Worm (Caenorhabditis elegans) whole organism, young adult: ENCODE data around the gene F09A5.2.

Experiments used
- B0261.1 ChIP-seq: sonication (generic microtip); optimal IDR thresholded peaks from 2 replicates; lab custom pipeline; 2016; ENCODE audit warnings: mild to moderate bottlenecking, missing genetic modification characterization, moderate library complexity, missing compliant biosample characterization
- B0336.3 ChIP-seq: fragments of 200-800 bp; sonication (Bioruptor generic); IDR thresholded peaks from 2 replicates; pipeline ENCODE4 v1.3.6; 2022; ENCODE audit warnings: missing genetic modification characterization, missing compliant biosample characterization
- C06A6.2 ChIP-seq: fragments of 200-800 bp; sonication (Bioruptor generic); conservative IDR thresholded peaks from 2 replicates; pipeline ENCODE4 v1.3.6; 2022; ENCODE audit warnings: missing genetic modification characterization, missing compliant biosample characterization
- F22D6.2 ChIP-seq: sonication (generic microtip); optimal IDR thresholded peaks from 2 replicates; lab custom pipeline; 2016; ENCODE audit warnings: mild to moderate bottlenecking, missing genetic modification characterization, missing compliant biosample characterization
- K11D2.4 ChIP-seq: fragments of 200-800 bp; sonication (Bioruptor generic); IDR thresholded peaks from 2 replicates; pipeline ENCODE4 v1.3.6; 2022; ENCODE audit warnings: missing genetic modification reagents, missing genetic modification characterization, missing compliant biosample characterization
- K12H6.12 ChIP-seq: fragments of 200-800 bp; sonication (Bioruptor generic); optimal IDR thresholded peaks from 2 replicates; lab custom pipeline; 2018; ENCODE audit warnings: mild to moderate bottlenecking, missing genetic modification characterization, missing compliant biosample characterization
- Y53F4B.3 ChIP-seq: fragments of 200-800 bp; sonication (Bioruptor generic); IDR thresholded peaks from 2 replicates; pipeline ENCODE4 v1.3.6; 2022; ENCODE audit warnings: missing genetic modification reagents, missing genetic modification characterization, missing compliant biosample characterization
- Y79H2A.3 ChIP-seq: fragments of 200-800 bp; sonication (Bioruptor generic); conservative IDR thresholded peaks from 2 replicates; pipeline ENCODE4 v1.3.6; 2022; ENCODE audit warnings: missing genetic modification reagents, missing genetic modification characterization, missing compliant biosample characterization
- Y95B8A.8 ChIP-seq: fragments of 200-800 bp; sonication (Bioruptor generic); IDR thresholded peaks from 2 replicates; pipeline ENCODE4 v1.3.6; 2022; ENCODE audit warnings: missing genetic modification reagents, missing genetic modification characterization, missing compliant biosample characterization
- ama-1 ChIP-seq, 3 experiments: fragments of 150-350 bp in 1 of 3; sonication (generic microtip) in 2 of 3; optimal IDR thresholded peaks; 2 replicates each; lab custom pipeline; 2014 to 2018; ENCODE audit warnings: missing biosample characterization in 2 of 3, missing genetic modification characterization in 2 of 3, missing genetic modification reagents in 2 of 3
- aptf-2 ChIP-seq: fragments of 200-800 bp; sonication (Bioruptor generic); conservative IDR thresholded peaks from 2 replicates; pipeline ENCODE4 v1.3.6; 2022; ENCODE audit warnings: missing genetic modification reagents, missing genetic modification characterization, missing compliant biosample characterization
- aptf-3 ChIP-seq: fragments of 200-800 bp; sonication (Bioruptor generic); IDR thresholded peaks from 2 replicates; pipeline ENCODE4 v1.3.6; 2022; ENCODE audit warnings: missing genetic modification characterization, missing compliant biosample characterization
- athp-1 ChIP-seq: sonication (generic microtip); optimal IDR thresholded peaks from 2 replicates; lab custom pipeline; 2017; ENCODE audit warnings: mild to moderate bottlenecking, missing genetic modification characterization, missing compliant biosample characterization
- attf-3 ChIP-seq: fragments of 200-800 bp; sonication (Bioruptor generic); conservative IDR thresholded peaks from 2 replicates; pipeline ENCODE4 v1.3.6; 2022; ENCODE audit warnings: missing genetic modification reagents, missing genetic modification characterization, missing compliant biosample characterization
- attf-5 ChIP-seq: fragments of 200-800 bp; sonication (Bioruptor generic); optimal IDR thresholded peaks from 2 replicates; lab custom pipeline; 2018; ENCODE audit warnings: mild to moderate bottlenecking, missing genetic modification characterization, missing compliant biosample characterization
- ceh-100 ChIP-seq: fragments of 200-800 bp; sonication (Bioruptor generic); IDR thresholded peaks from 2 replicates; pipeline ENCODE4 v1.3.6; 2022; ENCODE audit warnings: missing genetic modification reagents, missing genetic modification characterization, missing compliant biosample characterization
- ceh-91 ChIP-seq: fragments of 200-800 bp; sonication (Bioruptor generic); IDR thresholded peaks from 2 replicates; pipeline ENCODE4 v1.3.6; 2022; ENCODE audit warnings: missing genetic modification reagents, missing genetic modification characterization, missing compliant biosample characterization
- dpff-1 ChIP-seq: sonication (generic microtip); optimal IDR thresholded peaks from 2 replicates; lab custom pipeline; 2017; ENCODE audit warnings: mild to moderate bottlenecking, missing genetic modification characterization, missing compliant biosample characterization
- efl-1 ChIP-seq: fragments of 150-350 bp; optimal IDR thresholded peaks from 2 replicates; lab custom pipeline; 2014; ENCODE audit warnings: missing biosample characterization, missing genetic modification reagents, missing genetic modification characterization
- egl-44 ChIP-seq: fragments of 200-800 bp; sonication (Bioruptor generic); IDR thresholded peaks from 2 replicates; pipeline ENCODE4 v1.3.6; 2022; ENCODE audit warnings: missing genetic modification reagents, missing genetic modification characterization, missing compliant biosample characterization
- fkh-3 ChIP-seq: sonication (generic microtip); optimal IDR thresholded peaks from 2 replicates; lab custom pipeline; 2016; ENCODE audit warnings: mild to moderate bottlenecking, missing genetic modification characterization, missing compliant biosample characterization
- him-1 ChIP-seq: sonication (generic microtip); optimal IDR thresholded peaks from 2 replicates; lab custom pipeline; 2016; ENCODE audit warnings: missing genotype, missing genetic modification reagents, missing genetic modification characterization, missing compliant biosample characterization
- hmg-1.2 ChIP-seq: fragments of 200-800 bp; sonication (Bioruptor generic); IDR thresholded peaks from 2 replicates; pipeline ENCODE4 v1.3.6; 2022; ENCODE audit warnings: missing genetic modification reagents, missing genetic modification characterization, missing compliant biosample characterization
- hmg-20 ChIP-seq: fragments of 200-800 bp; sonication (Bioruptor generic); IDR thresholded peaks from 2 replicates; pipeline ENCODE4 v1.3.6; 2022; ENCODE audit warnings: missing genetic modification reagents, missing genetic modification characterization, missing compliant biosample characterization
- hrde-1 ChIP-seq: sonication (generic microtip); optimal IDR thresholded peaks from 2 replicates; lab custom pipeline; 2016; ENCODE audit warnings: missing genetic modification characterization, mild to moderate bottlenecking, missing compliant biosample characterization, moderate library complexity, missing genotype, missing genetic modification reagents, borderline replicate concordance
- hsf-1 ChIP-seq: fragments of 200-800 bp; sonication (Bioruptor generic); IDR thresholded peaks from 2 replicates; pipeline ENCODE4 v1.3.6; 2022; ENCODE audit warnings: missing genetic modification reagents, missing genetic modification characterization, missing compliant biosample characterization
- let-526 ChIP-seq: fragments of 200-800 bp; sonication (Bioruptor generic); IDR thresholded peaks from 2 replicates; pipeline ENCODE4 v1.3.6; 2022; ENCODE audit warnings: missing genetic modification reagents, missing genetic modification characterization, missing compliant biosample characterization
- let-607 ChIP-seq, 2 experiments: fragments of 200-800 bp in 1 of 2; sonication (Bioruptor generic) in 1 of 2; sonication (generic microtip) in 1 of 2; optimal IDR thresholded peaks; 2 replicates each; lab custom pipeline; 2016 to 2018; ENCODE audit warnings: mild to moderate bottlenecking in 2 of 2, missing compliant biosample characterization in 2 of 2, missing genetic modification characterization in 2 of 2, moderate library complexity in 2 of 2, missing genotype in 1 of 2
- lin-35 ChIP-seq, 3 experiments: fragments of 150-350 bp in 2 of 3; sonication (generic microtip) in 1 of 3; optimal IDR thresholded peaks; 2 replicates each; lab custom pipeline; 2014 to 2018; ENCODE audit warnings: missing biosample characterization in 3 of 3, missing genetic modification characterization in 3 of 3, missing genetic modification reagents in 3 of 3
- lsy-27 ChIP-seq: sonication (generic microtip); optimal IDR thresholded peaks from 2 replicates; lab custom pipeline; 2017; ENCODE audit warnings: missing genetic modification characterization, mild to moderate bottlenecking, missing compliant biosample characterization, antibody characterized with exemption, missing genotype, borderline replicate concordance; ENCODE audit not compliant: insufficient read depth
- madf-3 ChIP-seq: fragments of 200-800 bp; sonication (Bioruptor generic); IDR thresholded peaks from 2 replicates; pipeline ENCODE4 v1.3.6; 2022; ENCODE audit warnings: missing genetic modification reagents, missing genetic modification characterization, missing compliant biosample characterization
- mel-28 ChIP-seq: sonication (generic microtip); optimal IDR thresholded peaks from 2 replicates; lab custom pipeline; 2016; ENCODE audit warnings: borderline replicate concordance, mild to moderate bottlenecking, missing genetic modification characterization, missing compliant biosample characterization
- mes-4 ChIP-seq: sonication (generic microtip); optimal IDR thresholded peaks from 2 replicates; lab custom pipeline; 2016; ENCODE audit warnings: missing genotype, missing genetic modification characterization, missing compliant biosample characterization
- mxl-1 ChIP-seq: sonication (generic microtip); optimal IDR thresholded peaks from 2 replicates; lab custom pipeline; 2016; ENCODE audit warnings: missing genetic modification characterization, missing compliant biosample characterization
- nhr-120 ChIP-seq: fragments of 200-800 bp; sonication (Bioruptor generic); IDR thresholded peaks from 2 replicates; pipeline ENCODE4 v1.3.6; 2022; ENCODE audit warnings: missing genetic modification characterization, missing compliant biosample characterization
- nhr-179 ChIP-seq: sonication (generic microtip); optimal IDR thresholded peaks from 2 replicates; lab custom pipeline; 2016; ENCODE audit warnings: mild to moderate bottlenecking, missing genetic modification characterization, missing compliant biosample characterization
- nhr-27 ChIP-seq: fragments of 200-800 bp; sonication (Bioruptor generic); optimal IDR thresholded peaks from 2 replicates; lab custom pipeline; 2018; ENCODE audit warnings: mild to moderate bottlenecking, missing genetic modification characterization, moderate library complexity, missing compliant biosample characterization
- nhr-80 ChIP-seq: sonication (generic microtip); optimal IDR thresholded peaks from 2 replicates; lab custom pipeline; 2016; ENCODE audit warnings: missing genetic modification characterization, missing compliant biosample characterization
- pbrm-1 ChIP-seq: fragments of 200-800 bp; sonication (Bioruptor generic); IDR thresholded peaks from 2 replicates; pipeline ENCODE4 v1.3.6; 2022; ENCODE audit warnings: missing genetic modification reagents, missing genetic modification characterization, missing compliant biosample characterization
- rec-8 ChIP-seq, 2 experiments: sonication (generic microtip); optimal IDR thresholded peaks; 2 replicates each; lab custom pipeline; 2016; ENCODE audit warnings: mild to moderate bottlenecking in 2 of 2, missing genetic modification characterization in 2 of 2, missing genetic modification reagents in 2 of 2, missing genotype in 2 of 2, missing biosample characterization in 1 of 2, missing compliant biosample characterization in 1 of 2, moderate library complexity in 1 of 2
- rpc-1 ChIP-seq, 2 experiments: fragments of 150-350 bp in 1 of 2; sonication (generic microtip) in 1 of 2; optimal IDR thresholded peaks; 2 replicates each; lab custom pipeline; 2014 to 2018; ENCODE audit warnings: missing biosample characterization in 1 of 2, missing genetic modification characterization in 1 of 2, missing genetic modification reagents in 1 of 2, missing genotype in 1 of 2
- sdz-38 ChIP-seq: sonication (generic microtip); optimal IDR thresholded peaks from 2 replicates; lab custom pipeline; 2016; ENCODE audit warnings: missing genotype, missing genetic modification characterization, missing compliant biosample characterization
- sptf-2 ChIP-seq: fragments of 200-800 bp; sonication (Bioruptor generic); optimal IDR thresholded peaks from 2 replicates; lab custom pipeline; 2018; ENCODE audit warnings: mild to moderate bottlenecking, missing genetic modification characterization, missing compliant biosample characterization
- unc-130 ChIP-seq: sonication (generic microtip); optimal IDR thresholded peaks from 2 replicates; lab custom pipeline; 2016; ENCODE audit warnings: missing genetic modification reagents, missing genetic modification characterization, missing compliant biosample characterization
- zfh-2 ChIP-seq: fragments of 200-800 bp; sonication (Bioruptor generic); conservative IDR thresholded peaks from 2 replicates; pipeline ENCODE4 v1.3.6; 2022; ENCODE audit warnings: missing genetic modification reagents, missing genetic modification characterization, missing compliant biosample characterization
- ztf-28 ChIP-seq: fragments of 200-800 bp; sonication (Bioruptor generic); IDR thresholded peaks from 2 replicates; pipeline ENCODE4 v1.3.6; 2022; ENCODE audit warnings: missing genetic modification reagents, missing genetic modification characterization, missing compliant biosample characterization

F09A5.2 gene

DNA sequence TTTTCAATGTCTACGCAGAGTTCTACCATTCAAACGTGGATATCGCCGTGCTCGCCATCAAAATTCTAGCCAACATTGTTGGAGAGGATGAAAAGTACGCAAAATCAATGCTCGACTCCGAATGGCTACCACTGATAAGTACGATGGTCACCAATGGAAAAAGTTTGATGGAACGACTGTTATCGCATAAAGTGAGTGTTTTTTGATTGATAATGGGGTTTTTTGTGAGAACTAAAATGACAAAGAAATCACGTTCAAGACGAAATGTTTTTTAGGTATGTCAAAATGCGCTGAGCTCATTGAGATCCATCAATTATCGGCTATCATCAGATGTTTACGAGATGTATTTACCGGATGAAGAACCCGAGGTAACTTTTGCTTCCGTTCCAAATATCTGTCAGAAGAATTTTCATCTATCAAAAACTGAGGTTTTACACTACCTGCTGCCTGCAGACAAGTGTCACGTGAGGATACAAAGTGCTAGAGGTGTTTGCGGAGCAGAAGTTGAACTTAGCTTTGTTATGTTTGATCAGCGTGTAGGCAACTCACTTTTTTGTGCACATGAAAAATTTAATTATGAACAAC is 28.6 kb upstream of the F09A5.2 start:
- TF ChIP-seq mel-28 (tag; lab: Kevin White, UChicago) (no peak), lsy-27 (tag; lab: Kevin White, UChicago) (no peak), B0336.3 (0 out of 2 replicates have a peak, but pooled peaks have one; percentile 40), rec-8 (tag; optimal IDR thresholded peaks at IDR 0.05; lab: Kevin White, UChicago) (no peak), ceh-100 (no peak), mes-4 (no peak), egl-44 (GFP tag; lab: Robert Waterston, UW) (no peak), fkh-3 (tag; lab: Kevin White, UChicago) (no peak), pbrm-1 (0 out of 2 replicates have a peak, but pooled peaks have one; percentile 30), unc-130 (GFP tag; lab: Kevin White, UChicago) (no peak), nhr-27 (tag; lab: Kevin White, UChicago) (no peak), hsf-1 (no peak), nhr-120 (GFP tag; lab: Robert Waterston, UW) (no peak), aptf-3 (GFP tag; lab: Robert Waterston, UW) (no peak), aptf-2 (GFP tag; lab: Robert Waterston, UW) (no peak), ztf-28 (GFP tag; lab: Robert Waterston, UW) (no peak), let-526 (GFP tag; lab: Robert Waterston, UW) (0 out of 2 replicates have a peak, but pooled peaks have one; percentile 35), F22D6.2 (tag; lab: Kevin White, UChicago) (no peak), hrde-1 (tag; lab: Kevin White, UChicago) (no peak), rpc-1 (optimal IDR thresholded peaks at IDR 0.05; lab: Kevin White, UChicago) (no peak), rpc-1 (tag; optimal IDR thresholded peaks at IDR 0.05; lab: Kevin White, UChicago) (no peak), sptf-2 (no peak), lin-35 (GFP tag; optimal IDR thresholded peaks at IDR 0.05; lab: Kevin White, UChicago) (no peak), let-607 (tag; optimal IDR thresholded peaks at IDR 0.05; lab: Kevin White, UChicago) (no peak), sdz-38 (tag; lab: Kevin White, UChicago) (no peak), nhr-80 (tag; lab: Kevin White, UChicago) (peak; percentile 24), attf-3 (no peak), B0261.1 (tag; lab: Kevin White, UChicago) (no peak), nhr-179 (no peak), hmg-20 (GFP tag; lab: Robert Waterston, UW) (no peak), him-1 (tag; lab: Kevin White, UChicago) (no peak), efl-1 (GFP tag; lab: Kevin White, UChicago) (no peak), Y79H2A.3 (GFP tag; lab: Robert Waterston, UW) (no peak), zfh-2 (GFP tag; lab: Robert Waterston, UW) (no peak), ceh-91 (GFP tag; lab: Robert Waterston, UW) (no peak), attf-5 (GFP tag; lab: Kevin White, UChicago) (no peak), ama-1 (optimal IDR thresholded peaks at IDR 0.05; lab: Kevin White, UChicago) (peak; percentile 34), ama-1 (GFP tag; optimal IDR thresholded peaks at IDR 0.05; lab: Kevin White, UChicago) (no peak), athp-1 (tag; lab: Kevin White, UChicago) (no peak), hmg-1.2 (no peak), Y53F4B.3 (no peak), madf-3 (GFP tag; lab: Robert Waterston, UW) (0 out of 2 replicates have a peak, but pooled peaks have one; percentile 10), C06A6.2 (GFP tag; lab: Robert Waterston, UW) (no peak), K11D2.4 (GFP tag; lab: Robert Waterston, UW) (no peak), K12H6.12 (tag; lab: Kevin White, UChicago) (no peak), mxl-1 (tag; lab: Kevin White, UChicago) (no peak), Y95B8A.8 (GFP tag; lab: Robert Waterston, UW) (no peak), dpff-1 (tag; lab: Kevin White, UChicago) (no peak)
